Fruit fly (Drosophila melanogaster) whole organism, wandering third instar larva: Measurements from ENCODE around the gene CG46383.

ENCODE experiments used
- Abd-B ChIP-seq: fragments of >200 bp; optimal IDR thresholded peaks from 2 replicates; lab custom pipeline; 2017; ENCODE audit warnings: missing biosample characterization, missing genetic modification characterization
- CG32264 ChIP-seq: fragments of 200-800 bp; sonication (Bioruptor generic); optimal IDR thresholded peaks from 2 replicates; lab custom pipeline; 2016; ENCODE audit warnings: missing biosample characterization, missing genetic modification characterization
- CG9705 ChIP-seq: fragments of 200-800 bp; sonication (Bioruptor generic); optimal IDR thresholded peaks from 2 replicates; lab custom pipeline; 2018; ENCODE audit warnings: missing biosample characterization, mild to moderate bottlenecking, missing genetic modification characterization
- CrebA ChIP-seq: fragments of 200-800 bp; sonication (Bioruptor generic); optimal IDR thresholded peaks from 2 replicates; lab custom pipeline; 2016; ENCODE audit warnings: missing biosample characterization, mild to moderate bottlenecking, missing genetic modification characterization, borderline replicate concordance
- Dfd ChIP-seq: fragments of >200 bp; optimal IDR thresholded peaks from 2 replicates; lab custom pipeline; 2017; ENCODE audit warnings: missing biosample characterization, missing genetic modification characterization
- Dif ChIP-seq: fragments of 200-275, 200-300 bp; sonication (Bioruptor generic); optimal IDR thresholded peaks from 2 replicates; lab custom pipeline; 2018; ENCODE audit warnings: missing biosample characterization, missing genetic modification characterization; ENCODE audit not compliant: partially characterized antibody
- GATAd ChIP-seq: sonication (Bioruptor generic); optimal IDR thresholded peaks from 2 replicates; lab custom pipeline; 2016; ENCODE audit warnings: missing biosample characterization, missing genetic modification characterization
- HLH106 ChIP-seq: fragments of 200-800 bp; optimal IDR thresholded peaks from 3 replicates; lab custom pipeline; 2019; ENCODE audit warnings: missing biosample characterization, mild to moderate bottlenecking, missing genetic modification characterization, moderate library complexity
- Hnf4 ChIP-seq: fragments of 200-800 bp; sonication (Bioruptor generic); optimal IDR thresholded peaks from 2 replicates; lab custom pipeline; 2016; ENCODE audit warnings: missing biosample characterization, mild to moderate bottlenecking, missing genetic modification characterization
- Hr78 ChIP-seq: fragments of >200 bp; optimal IDR thresholded peaks from 2 replicates; lab custom pipeline; 2017; ENCODE audit warnings: missing biosample characterization, missing genetic modification characterization
- Hr83 ChIP-seq: fragments of 200-300 bp; sonication (Bioruptor generic); optimal IDR thresholded peaks from 2 replicates; lab custom pipeline; 2016; ENCODE audit warnings: missing biosample characterization, mild to moderate bottlenecking, missing genetic modification characterization, moderate library complexity; ENCODE audit not compliant: poor library complexity, severe bottlenecking
- Jra ChIP-seq: sonication (Bioruptor generic); optimal IDR thresholded peaks from 2 replicates; lab custom pipeline; 2016; ENCODE audit warnings: missing biosample characterization, missing genetic modification characterization
- Mio ChIP-seq: sonication (Bioruptor generic); optimal IDR thresholded peaks from 2 replicates; lab custom pipeline; 2016; ENCODE audit warnings: missing biosample characterization, missing genetic modification characterization
- Myc ChIP-seq: fragments of >200 bp; optimal IDR thresholded peaks from 2 replicates; lab custom pipeline; 2017
- N ChIP-seq: fragments of >200 bp; optimal IDR thresholded peaks from 2 replicates; lab custom pipeline; 2018; ENCODE audit warnings: missing biosample characterization, missing external identifiers, missing genetic modification characterization
- OdsH ChIP-seq: fragments of 200-800 bp; sonication (Bioruptor generic); optimal IDR thresholded peaks from 2 replicates; lab custom pipeline; 2016; ENCODE audit warnings: missing biosample characterization, mild to moderate bottlenecking, missing genetic modification characterization
- Rel ChIP-seq, 2 experiments: fragments of 200-800 bp; sonication (Bioruptor generic) in 1 of 2; optimal IDR thresholded peaks; 2 replicates in 1 of 2; 3 replicates in 1 of 2; lab custom pipeline; 2016 to 2019; ENCODE audit warnings: mild to moderate bottlenecking in 2 of 2, missing biosample characterization in 2 of 2, missing genetic modification characterization in 2 of 2, moderate library complexity in 1 of 2
- Sp1 ChIP-seq: fragments of 200-800 bp; sonication (Bioruptor generic); optimal IDR thresholded peaks from 3 replicates; lab custom pipeline; 2019; ENCODE audit warnings: missing biosample characterization, mild to moderate bottlenecking, missing genetic modification characterization, moderate library complexity
- Vsx2 ChIP-seq: fragments of 200-300, 225-300 bp; sonication (Bioruptor generic); optimal IDR thresholded peaks from 2 replicates; lab custom pipeline; 2018; ENCODE audit warnings: missing biosample characterization, missing genetic modification characterization; ENCODE audit not compliant: partially characterized antibody
- br ChIP-seq: fragments of 200-800 bp; sonication (Bioruptor generic); optimal IDR thresholded peaks from 2 replicates; lab custom pipeline; 2016; ENCODE audit warnings: missing biosample characterization, missing genetic modification characterization
- brk ChIP-seq: fragments of 200-800 bp; sonication (Bioruptor generic); optimal IDR thresholded peaks from 2 replicates; lab custom pipeline; 2016; ENCODE audit warnings: missing biosample characterization, mild to moderate bottlenecking, missing genetic modification characterization
- dl ChIP-seq, 2 experiments: fragments of 175-275, 200-275 bp in 1 of 2; fragments of 200-275 bp in 1 of 2; sonication (Bioruptor generic); optimal IDR thresholded peaks; lab custom pipeline; 2018; ENCODE audit warnings: mild to moderate bottlenecking in 2 of 2, missing biosample characterization in 2 of 2, missing genetic modification characterization in 2 of 2, moderate library complexity in 2 of 2; ENCODE audit not compliant: partially characterized antibody in 2 of 2, insufficient read depth in 1 of 2
- dmrt93B ChIP-seq: fragments of 200-800 bp; sonication (Bioruptor generic); optimal IDR thresholded peaks from 2 replicates; lab custom pipeline; 2018; ENCODE audit warnings: missing biosample characterization, mild to moderate bottlenecking, missing genetic modification characterization
- dsf ChIP-seq: sonication (Bioruptor generic); optimal IDR thresholded peaks from 2 replicates; lab custom pipeline; 2016; ENCODE audit warnings: missing biosample characterization, missing genetic modification characterization, borderline replicate concordance
- ey ChIP-seq: fragments of 200-800 bp; sonication (Bioruptor generic); optimal IDR thresholded peaks from 2 replicates; lab custom pipeline; 2016; ENCODE audit warnings: missing biosample characterization, missing genetic modification characterization
- foxo ChIP-seq, 2 experiments: fragments of 200-800 bp; sonication (Bioruptor generic); optimal IDR thresholded peaks; 2 replicates in 1 of 2; 3 replicates in 1 of 2; lab custom pipeline; 2016 to 2017; ENCODE audit warnings: missing biosample characterization in 2 of 2, missing genetic modification characterization in 2 of 2
- fru ChIP-seq: fragments of 200-800 bp; sonication (Bioruptor generic); optimal IDR thresholded peaks from 3 replicates; lab custom pipeline; 2016; ENCODE audit warnings: missing biosample characterization, mild to moderate bottlenecking, missing genetic modification characterization
- h ChIP-seq: fragments of 200-800 bp; sonication (Bioruptor generic); optimal IDR thresholded peaks from 3 replicates; lab custom pipeline; 2016; ENCODE audit warnings: missing biosample characterization, mild to moderate bottlenecking, missing genetic modification characterization
- jim ChIP-seq: fragments of 175-275, 200-325 bp; sonication (Bioruptor generic); optimal IDR thresholded peaks from 2 replicates; lab custom pipeline; 2016; ENCODE audit warnings: missing biosample characterization, mild to moderate bottlenecking, missing genetic modification characterization
- lola ChIP-seq: fragments of >200 bp; optimal IDR thresholded peaks from 2 replicates; lab custom pipeline; 2017; ENCODE audit warnings: missing biosample characterization, missing genetic modification characterization
- pan ChIP-seq: fragments of >200 bp; optimal IDR thresholded peaks from 2 replicates; lab custom pipeline; 2017
- psq ChIP-seq: fragments of 200-800 bp; sonication (Bioruptor generic); optimal IDR thresholded peaks from 3 replicates; lab custom pipeline; 2017; ENCODE audit warnings: missing biosample characterization, mild to moderate bottlenecking, missing genetic modification characterization, moderate library complexity
- rgr ChIP-seq: fragments of 200-800 bp; sonication (Bioruptor generic); optimal IDR thresholded peaks from 3 replicates; lab custom pipeline; 2016; ENCODE audit warnings: missing biosample characterization, mild to moderate bottlenecking, missing genetic modification characterization
- sage ChIP-seq: fragments of 200-800 bp; sonication (Bioruptor generic); optimal IDR thresholded peaks from 2 replicates; lab custom pipeline; 2016; ENCODE audit warnings: missing biosample characterization, mild to moderate bottlenecking, missing genetic modification characterization
- sv ChIP-seq: fragments of 200-800 bp; sonication (Bioruptor generic); optimal IDR thresholded peaks from 3 replicates; lab custom pipeline; 2016; ENCODE audit warnings: missing biosample characterization, missing genetic modification characterization
- tai ChIP-seq: sonication (Bioruptor generic); optimal IDR thresholded peaks from 2 replicates; lab custom pipeline; 2016; ENCODE audit warnings: missing biosample characterization, missing genetic modification characterization
- usp ChIP-seq: fragments of >200 bp; optimal IDR thresholded peaks from 2 replicates; lab custom pipeline; 2017; ENCODE audit warnings: missing biosample characterization, missing genetic modification characterization
- woc ChIP-seq: sonication (Bioruptor generic); optimal IDR thresholded peaks from 2 replicates; lab custom pipeline; 2016; ENCODE audit warnings: missing biosample characterization, mild to moderate bottlenecking, missing genetic modification characterization

CG46383 gene

dm6 chr3R:15920229-15920533 is 30.6 kb downstream of the CG46383 start:
- no peak for TF ChIP-seq sv (GFP tag; lab: Kevin White, UChicago)

- TF ChIP-seq Hr83 (no peak), sage (GFP tag; lab: Kevin White, UChicago) (peak; percentile 87), GATAd (GFP tag; lab: Kevin White, UChicago) (no peak), dmrt93B (GFP tag; lab: Kevin White, UChicago) (peak; percentile 83), brk (no peak), rgr (GFP tag; lab: Kevin White, UChicago) (peak; percentile 92), fru (GFP tag; lab: Kevin White, UChicago) (peak; percentile 94), Dfd (no peak), CrebA (GFP tag; lab: Kevin White, UChicago) (no peak), dl (GFP tag; optimal IDR thresholded peaks at IDR 0.05; lab: Kevin White, UChicago; ENCODE audit: insufficient read depth in 1 of 2, partially characterized antibody in 2 of 2) (peak in 1 of 2 experiments; percentile 66), Jra (GFP tag; lab: Kevin White, UChicago) (no peak), Sp1 (peak; percentile 85), jim (GFP tag; lab: Kevin White, UChicago) (no peak), sv (GFP tag; lab: Kevin White, UChicago) (no peak), tai (no peak), Hr78 (GFP tag; lab: Kevin White, UChicago) (no peak), HLH106 (tag; lab: Kevin White, UChicago) (peak; percentile 89), Vsx2 (GFP tag; lab: Kevin White, UChicago) (peak; percentile 63), foxo (GFP tag; optimal IDR thresholded peaks at IDR 0.05; lab: Kevin White, UChicago) (peak in 1 of 2 experiments; percentile 94), OdsH (GFP tag; lab: Kevin White, UChicago) (peak; percentile 93), ey (peak; percentile 95), N (GFP tag; lab: Kevin White, UChicago) (no peak), pan (no peak), Dif (peak; percentile 71), Rel (GFP tag; optimal IDR thresholded peaks at IDR 0.05; lab: Kevin White, UChicago) (peak; percentile 37), Rel (tag; optimal IDR thresholded peaks at IDR 0.05; lab: Kevin White, UChicago) (no peak), lola (no peak), br (GFP tag; lab: Kevin White, UChicago) (peak; percentile 95), CG32264 (peak; percentile 85), Hnf4 (no peak), usp (GFP tag; lab: Kevin White, UChicago) (no peak), h (GFP tag; lab: Kevin White, UChicago) (peak; percentile 95), Mio (GFP tag; lab: Kevin White, UChicago) (peak; percentile 57), Abd-B (GFP tag; lab: Kevin White, UChicago) (no peak), Myc (lab: Kevin White, UChicago) (no peak), psq (GFP tag; lab: Kevin White, UChicago) (peak; percentile 83), woc (peak; percentile 90), dsf (GFP tag; lab: Kevin White, UChicago) (peak; percentile 57), CG9705 (GFP tag; lab: Kevin White, UChicago) (peak; percentile 27)
Observed at dm6 chr3R:15919367-15920228, 31.1 kb downstream of the CG46383 start.

dm6 chr3R:15917907-15918306 is 32.8 kb downstream of the CG46383 start, which contains the start of gene CG45105:
CG45105 (minus strand) TSS chr3R:15918007.
- TF ChIP-seq OdsH (GFP tag; lab: Kevin White, UChicago) (no peak), foxo (GFP tag; optimal IDR thresholded peaks at IDR 0.05; lab: Kevin White, UChicago) (no peak), Dif (no peak), CrebA (GFP tag; lab: Kevin White, UChicago) (no peak), dl (GFP tag; optimal IDR thresholded peaks at IDR 0.05; lab: Kevin White, UChicago; ENCODE audit: insufficient read depth in 1 of 2, partially characterized antibody in 2 of 2) (no peak), brk (no peak), GATAd (GFP tag; lab: Kevin White, UChicago) (no peak), Hr78 (GFP tag; lab: Kevin White, UChicago) (no peak), N (GFP tag; lab: Kevin White, UChicago) (no peak), Rel (GFP tag; optimal IDR thresholded peaks at IDR 0.05; lab: Kevin White, UChicago) (no peak), Rel (tag; optimal IDR thresholded peaks at IDR 0.05; lab: Kevin White, UChicago) (no peak), usp (GFP tag; lab: Kevin White, UChicago) (no peak)
